Fruit fly (Drosophila melanogaster): ENCODE measurements around the gene FMRFaR.

FMRFaR gene

DNA sequence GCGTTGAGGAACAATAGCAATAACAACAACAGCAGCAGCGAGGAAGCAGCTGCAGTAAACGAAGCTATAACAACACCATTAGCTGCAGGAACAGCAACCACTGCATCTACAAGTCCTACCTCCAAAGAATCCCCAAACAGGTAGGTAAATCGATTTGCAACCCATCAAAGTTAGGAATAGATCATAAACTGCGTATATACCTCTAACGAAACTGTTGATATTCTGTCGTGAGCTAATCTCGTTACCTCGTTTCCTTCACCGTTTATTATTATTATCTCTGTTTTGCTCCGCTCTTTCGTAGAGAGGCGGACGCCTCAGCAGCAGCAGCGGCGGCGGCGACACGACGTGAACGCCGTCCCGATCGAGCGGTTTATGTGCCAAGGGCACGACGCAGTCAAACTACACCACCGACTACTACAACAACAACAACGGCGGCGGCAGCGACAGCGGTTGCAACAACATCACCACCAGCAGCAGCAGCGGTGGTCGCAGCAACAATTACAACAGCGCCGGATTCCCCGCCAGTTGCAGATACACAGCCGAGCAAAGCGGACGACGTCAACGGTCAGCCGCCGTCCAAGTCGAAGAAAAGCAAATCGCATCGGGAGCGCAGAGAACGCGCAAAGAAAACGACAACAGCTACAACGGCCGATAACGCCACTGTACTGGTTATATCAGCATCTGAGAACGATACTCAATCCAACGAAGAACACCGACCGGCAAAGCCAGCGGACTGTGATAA lies 36.5 kb downstream of the FMRFaR start (continued):
- peak; percentile 27 for TF ChIP-seq kah (GFP tag; optimal IDR thresholded peaks at IDR 0.05)
- peak; percentile 40 for TF ChIP-seq CrebB (tag; optimal IDR thresholded peaks at IDR 0.05)
- no peak for TF ChIP-seq NC2α (GFP tag; optimal IDR thresholded peaks at IDR 0.05)
- TF ChIP-seq CG17802 (tag; optimal IDR thresholded peaks at IDR 0.05), result no peak
- TF ChIP-seq BEAF-32 (GFP tag; optimal IDR thresholded peaks at IDR 0.05), result no peak
- TF ChIP-seq dmrt99B (tag; optimal IDR thresholded peaks at IDR 0.05), result peak; percentile 2
- TF ChIP-seq sima (GFP tag; optimal IDR thresholded peaks at IDR 0.05), result no peak
- TF ChIP-seq Sry-β (GFP tag; optimal IDR thresholded peaks at IDR 0.05), result no peak
- TF ChIP-seq CG2678 (tag; optimal IDR thresholded peaks at IDR 0.05), result no peak
- TF ChIP-seq zfh1 (GFP tag; IDR thresholded peaks at IDR 0.05), result peak; percentile 67; the same call in 2 of the 3 replicates
- TF ChIP-seq slou (GFP tag; optimal IDR thresholded peaks at IDR 0.05), result no peak
- peak; percentile 30 for TF ChIP-seq CG15269 (tag; optimal IDR thresholded peaks at IDR 0.05)
- no peak for TF ChIP-seq unc-4 (GFP tag; IDR thresholded peaks at IDR 0.05; ENCODE audit: partially characterized antibody)
- no peak for TF ChIP-seq Chrac-16 (GFP tag; optimal IDR thresholded peaks at IDR 0.05)
- peak; percentile 12 for TF ChIP-seq CG12219 (GFP tag; optimal IDR thresholded peaks at IDR 0.05)
- no peak for TF ChIP-seq Oaz (GFP tag; IDR thresholded peaks at IDR 0.05)
- peak; percentile 11 for TF ChIP-seq cg (GFP tag; optimal IDR thresholded peaks at IDR 0.05)
- TF ChIP-seq stc (GFP tag; IDR thresholded peaks at IDR 0.05), result peak; percentile 53; the same call in 1 of the 2 replicates
- TF ChIP-seq Elba2 (GFP tag; optimal IDR thresholded peaks at IDR 0.05), result no peak
- TF ChIP-seq CG6683 (GFP tag; optimal IDR thresholded peaks at IDR 0.05), result no peak
- TF ChIP-seq stwl (tag; optimal IDR thresholded peaks at IDR 0.05), result no peak
- peak; percentile 48; the same call in 1 of the 3 replicates for TF ChIP-seq otp (GFP tag; IDR thresholded peaks at IDR 0.05)
- peak; percentile 35 for TF ChIP-seq CG7271 (tag; optimal IDR thresholded peaks at IDR 0.05)
- TF ChIP-seq exex (tag; optimal IDR thresholded peaks at IDR 0.05), result peak; percentile 34
- no peak for TF ChIP-seq CG2199 (GFP tag; IDR thresholded peaks at IDR 0.05)
- TF ChIP-seq CG13624 (GFP tag; optimal IDR thresholded peaks at IDR 0.05), result peak; percentile 33
- no peak for TF ChIP-seq CG2120 (GFP tag; optimal IDR thresholded peaks at IDR 0.05)
- peak; percentile 90 for TF ChIP-seq Adf1 (GFP tag; IDR thresholded peaks at IDR 0.05)
- no peak for TF ChIP-seq tio (GFP tag; optimal IDR thresholded peaks at IDR 0.05)
- TF ChIP-seq HLHmδ (GFP tag; optimal IDR thresholded peaks at IDR 0.05), result peak; percentile 51
- TF ChIP-seq CG17829 (tag; optimal IDR thresholded peaks at IDR 0.05), result peak; percentile 43
- peak; percentile 10 for TF ChIP-seq MESR4 (GFP tag; optimal IDR thresholded peaks at IDR 0.05)
- TF ChIP-seq ato (GFP tag; IDR thresholded peaks at IDR 0.05; ENCODE audit: partially characterized antibody), result peak; percentile 23; the same call in 1 of the 2 replicates
- no peak for TF ChIP-seq CG3065 (GFP tag; optimal IDR thresholded peaks at IDR 0.05)
- no peak for TF ChIP-seq phol (tag; optimal IDR thresholded peaks at IDR 0.05)
- TF ChIP-seq CG16813 (GFP tag; IDR thresholded peaks at IDR 0.05; ENCODE audit: partially characterized antibody), result 0 out of 3 replicates have a peak, but pooled peaks have one; percentile 7
- TF ChIP-seq trh (GFP tag; optimal IDR thresholded peaks at IDR 0.05), result no peak
- peak; percentile 37 for TF ChIP-seq amos (GFP tag; IDR thresholded peaks at IDR 0.05; ENCODE audit: partially characterized antibody)
- TF ChIP-seq E2f2 (GFP tag; IDR thresholded peaks at IDR 0.05), result peak; percentile 25; the same call in 1 of the 2 replicates
- TF ChIP-seq D19B (GFP tag; optimal IDR thresholded peaks at IDR 0.05), result no peak
- no peak for TF ChIP-seq CG18476 (GFP tag; optimal IDR thresholded peaks at IDR 0.05)
- peak in 1 of 2 experiments; percentile 73 for TF ChIP-seq tll (GFP tag; optimal IDR thresholded peaks at IDR 0.05)
- TF ChIP-seq hkb (optimal IDR thresholded peaks at IDR 0.05), result no peak
- peak; percentile 54 for TF ChIP-seq hkb (GFP tag; IDR thresholded peaks at IDR 0.05)
- 0 out of 3 replicates have a peak, but pooled peaks have one; percentile 15 for TF ChIP-seq vnd (GFP tag; IDR thresholded peaks at IDR 0.05; ENCODE audit: partially characterized antibody)
- TF ChIP-seq CG4730 (GFP tag; IDR thresholded peaks at IDR 0.05), result no peak
- peak; percentile 82 for TF ChIP-seq sug (tag; optimal IDR thresholded peaks at IDR 0.05)
- TF ChIP-seq Atf6 (GFP tag; IDR thresholded peaks at IDR 0.05), result 0 out of 2 replicates have a peak, but pooled peaks have one; percentile 37
